Worm (Caenorhabditis elegans) whole organism, early embryonic: ENCODE data around the gene F59E12.8.

Experiments
- aly-1 ChIP-seq: sonication (generic microtip); optimal IDR thresholded peaks from 2 replicates; lab custom pipeline; 2016; ENCODE audit warnings: missing genetic modification characterization, missing compliant biosample characterization
- ama-1 ChIP-seq: fragments of 150-350 bp; optimal IDR thresholded peaks from 2 replicates; lab custom pipeline; 2014
- ceh-13 ChIP-seq: fragments of 200-800 bp; sonication (Bioruptor generic); optimal IDR thresholded peaks from 2 replicates; lab custom pipeline; 2018; ENCODE audit warnings: mild to moderate bottlenecking, missing genetic modification characterization, missing compliant biosample characterization
- ceh-36 ChIP-seq: sonication (generic microtip); optimal IDR thresholded peaks from 2 replicates; lab custom pipeline; 2016; ENCODE audit warnings: missing genetic modification characterization, inconsistent platforms, missing compliant biosample characterization
- flt-1 ChIP-seq: fragments of 200-800 bp; sonication (Bioruptor generic); IDR thresholded peaks from 2 replicates; pipeline ENCODE4 v1.3.6; 2022; ENCODE audit warnings: missing genetic modification characterization, missing compliant biosample characterization
- hmbx-1 ChIP-seq: sonication (generic microtip); optimal IDR thresholded peaks from 2 replicates; lab custom pipeline; 2016; ENCODE audit warnings: mild to moderate bottlenecking, missing genetic modification characterization, missing compliant biosample characterization
- hmg-4 ChIP-seq: fragments of 200-800 bp; sonication (Bioruptor generic); optimal IDR thresholded peaks from 2 replicates; lab custom pipeline; 2018; ENCODE audit warnings: mild to moderate bottlenecking, missing genetic modification characterization, missing compliant biosample characterization
- hnd-1 ChIP-seq: sonication (generic microtip); optimal IDR thresholded peaks from 2 replicates; lab custom pipeline; 2016; ENCODE audit warnings: missing genetic modification characterization, missing compliant biosample characterization
- pes-1 ChIP-seq: fragments of 200-800 bp; sonication (Bioruptor generic); IDR thresholded peaks from 2 replicates; pipeline ENCODE4 v1.3.6; 2022; ENCODE audit warnings: missing genetic modification reagents, missing genetic modification characterization, missing compliant biosample characterization
- sea-1 ChIP-seq: fragments of 200-800 bp; sonication (Bioruptor generic); conservative IDR thresholded peaks from 2 replicates; pipeline ENCODE4 v1.3.6; 2022; ENCODE audit warnings: missing genetic modification characterization, missing compliant biosample characterization
- tbx-37 ChIP-seq: fragments of 200-800 bp; sonication (Bioruptor generic); conservative IDR thresholded peaks from 2 replicates; pipeline ENCODE4 v1.3.6; 2022; ENCODE audit warnings: missing genetic modification reagents, missing genetic modification characterization, missing compliant biosample characterization
- tra-4 ChIP-seq: sonication (generic microtip); optimal IDR thresholded peaks from 2 replicates; lab custom pipeline; 2017; ENCODE audit warnings: missing genetic modification characterization, missing compliant biosample characterization

- TF ChIP-seq tra-4 (tag; lab: Kevin White, UChicago) (no peak), hnd-1 (tag; lab: Kevin White, UChicago) (no peak), ama-1 (lab: Kevin White, UChicago) (no peak), sea-1 (GFP tag; lab: Robert Waterston, UW) (0 out of 2 replicates have a peak, but pooled peaks have one; percentile 38), ceh-36 (tag; lab: Kevin White, UChicago) (no peak), ceh-13 (GFP tag; lab: Kevin White, UChicago) (no peak), aly-1 (tag; lab: Kevin White, UChicago) (no peak), hmg-4 (GFP tag; lab: Kevin White, UChicago) (no peak), hmbx-1 (tag; lab: Kevin White, UChicago) (no peak), tbx-37 (GFP tag; lab: Robert Waterston, UW) (no peak), flt-1 (GFP tag; lab: Robert Waterston, UW) (no peak), pes-1 (GFP tag; lab: Robert Waterston, UW) (no peak)
Observed at ce11 chrII:5599326-5600044, 37.2 kb downstream of the F59E12.8 start, which contains the start of gene C17G10.10.
